Worm (Caenorhabditis elegans) whole organism, L3 larva: ENCODE results near the gene hda-6.

Source experiments
- ceh-16 ChIP-seq: sonication (generic microtip); optimal IDR thresholded peaks from 2 replicates; lab custom pipeline; 2017; ENCODE audit warnings: missing biosample characterization, missing genetic modification characterization
- egl-27 ChIP-seq: sonication (generic microtip); optimal IDR thresholded peaks from 4 replicates; lab custom pipeline; 2017; ENCODE audit warnings: missing biosample characterization, missing genetic modification reagents, missing genetic modification characterization
- elt-3 ChIP-seq, 3 experiments: fragments of 150-350 bp in 1 of 3; sonication (generic microtip) in 2 of 3; optimal IDR thresholded peaks; 2 replicates in 2 of 3; 4 replicates in 1 of 3; lab custom pipeline; 2014 to 2017; ENCODE audit warnings: missing biosample characterization in 3 of 3, missing genetic modification characterization in 3 of 3
- nhr-12 ChIP-seq: fragments of 150-350 bp; optimal IDR thresholded peaks from 2 replicates; lab custom pipeline; 2014; ENCODE audit warnings: missing biosample characterization, missing genetic modification characterization
- pqm-1 ChIP-seq: fragments of 150-350 bp; optimal IDR thresholded peaks from 2 replicates; lab custom pipeline; 2017; ENCODE audit warnings: missing biosample characterization, missing genetic modification characterization, inconsistent platforms
- skn-1 ChIP-seq: fragments of 150-350 bp; optimal IDR thresholded peaks from 2 replicates; lab custom pipeline; 2014; ENCODE audit warnings: missing biosample characterization, missing genetic modification characterization
- tbx-2 ChIP-seq: sonication (generic microtip); optimal IDR thresholded peaks from 2 replicates; lab custom pipeline; 2016; ENCODE audit warnings: mild to moderate bottlenecking, missing genetic modification characterization, missing compliant biosample characterization
- zag-1 ChIP-seq: fragments of 150-350 bp; optimal IDR thresholded peaks from 2 replicates; lab custom pipeline; 2014; ENCODE audit warnings: missing biosample characterization, missing genetic modification characterization
- ztf-11 ChIP-seq: fragments of 150-350 bp; optimal IDR thresholded peaks from 2 replicates; lab custom pipeline; 2014; ENCODE audit warnings: missing biosample characterization, missing genetic modification characterization

DNA sequence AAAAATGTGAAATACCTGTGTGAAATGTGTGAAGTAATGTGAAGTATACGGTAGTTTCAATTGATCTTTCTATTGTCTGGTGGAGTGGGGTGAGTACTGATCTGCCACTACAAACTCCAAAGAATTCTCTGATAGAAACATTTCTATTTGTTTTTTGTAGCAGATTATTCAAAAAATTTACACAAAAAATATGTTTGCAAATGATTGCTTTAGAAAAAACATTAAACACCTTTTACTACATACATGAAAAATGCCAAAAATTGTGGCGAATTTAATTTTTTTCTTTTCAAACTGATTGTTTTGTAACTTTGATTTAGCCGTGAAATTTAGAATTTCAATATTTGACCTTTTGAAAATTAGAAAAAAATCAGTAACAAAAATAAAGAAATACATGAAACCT is 54.4 kb downstream of the hda-6 start, which contains the start of gene ZK354.3:
- TF ChIP-seq ceh-16 (tag; lab: Kevin White, UChicago), result no peak
- TF ChIP-seq pqm-1 (tag; lab: Kevin White, UChicago), result no peak
- TF ChIP-seq elt-3 (tag; optimal IDR thresholded peaks at IDR 0.05; lab: Kevin White, UChicago), result no peak
- no peak for TF ChIP-seq tbx-2 (tag; lab: Kevin White, UChicago)
- TF ChIP-seq ztf-11 (tag; lab: Kevin White, UChicago), result no peak
- TF ChIP-seq nhr-12 (tag; lab: Kevin White, UChicago), result no peak
- no peak for TF ChIP-seq egl-27
- TF ChIP-seq zag-1 (tag; lab: Kevin White, UChicago), result no peak
- TF ChIP-seq skn-1 (tag; lab: Kevin White, UChicago), result no peak
